Fruit fly (Drosophila melanogaster) whole organism, embryonic: ENCODE results near the gene Rhp.
A peak's percentile ranks its signal among the peaks of the same experiment; 100 is the strongest.

Source experiments
- Adf1 ChIP-seq: fragments of 200-800 bp; sonication (Bioruptor generic); IDR thresholded peaks from 2 replicates; pipeline ENCODE4 v1.3.6; 2022; ENCODE audit warnings: missing biosample characterization, missing genetic modification characterization
- Atf-2 ChIP-seq: fragments of 200-800 bp; sonication (Bioruptor generic); optimal IDR thresholded peaks from 2 replicates; lab custom pipeline; 2016; ENCODE audit warnings: missing biosample characterization, missing genetic modification characterization
- BEAF-32 ChIP-seq: fragments of 200-800 bp; sonication (Bioruptor generic); optimal IDR thresholded peaks from 3 replicates; lab custom pipeline; 2017; ENCODE audit warnings: missing biosample characterization, missing genetic modification characterization, mild to moderate bottlenecking, moderate library complexity, missing genetic modification reagents
- CG10147 ChIP-seq: fragments of 200-800 bp; sonication (Bioruptor generic); optimal IDR thresholded peaks from 2 replicates; lab custom pipeline; 2019; ENCODE audit warnings: missing biosample characterization, mild to moderate bottlenecking, missing genetic modification characterization, moderate library complexity
- CG12219 ChIP-seq: fragments of 200-800 bp; sonication (Bioruptor generic); optimal IDR thresholded peaks from 3 replicates; lab custom pipeline; 2018; ENCODE audit warnings: missing biosample characterization, mild to moderate bottlenecking, missing genetic modification characterization
- CG14860 ChIP-seq: fragments of 200-800 bp; sonication (Bioruptor generic); IDR thresholded peaks from 3 replicates; pipeline ENCODE4 v1.3.6; 2022; ENCODE audit warnings: missing biosample characterization, missing genetic modification characterization; ENCODE audit not compliant: partially characterized antibody
- CG1603 ChIP-seq: fragments of 200-800 bp; sonication (Bioruptor generic); optimal IDR thresholded peaks from 2 replicates; lab custom pipeline; 2019; ENCODE audit warnings: missing biosample characterization, mild to moderate bottlenecking, missing genetic modification characterization, moderate library complexity
- CG17802 ChIP-seq: fragments of 200-800 bp; sonication (Bioruptor generic); optimal IDR thresholded peaks from 2 replicates; lab custom pipeline; 2018; ENCODE audit warnings: missing biosample characterization, mild to moderate bottlenecking, missing genetic modification characterization, moderate library complexity
- CG17912 ChIP-seq: fragments of 200-800 bp; sonication (Bioruptor generic); optimal IDR thresholded peaks from 2 replicates; lab custom pipeline; 2018; ENCODE audit warnings: missing biosample characterization, mild to moderate bottlenecking, missing genetic modification characterization
- CG2129 ChIP-seq: fragments of 200-800 bp; sonication (Bioruptor generic); IDR thresholded peaks from 2 replicates; pipeline ENCODE4 v1.3.6; 2022; ENCODE audit warnings: missing biosample characterization, missing genetic modification characterization; ENCODE audit not compliant: partially characterized antibody
- CG2889 ChIP-seq: fragments of 200-800 bp; sonication (Bioruptor generic); IDR thresholded peaks from 3 replicates; pipeline ENCODE4 v1.3.6; 2022; ENCODE audit warnings: missing biosample characterization, missing genetic modification characterization
- CG3163 ChIP-seq: fragments of 200-800 bp; sonication (Bioruptor generic); optimal IDR thresholded peaks from 3 replicates; lab custom pipeline; 2016; ENCODE audit warnings: missing biosample characterization, missing genetic modification characterization
- CG34422 ChIP-seq: fragments of 200-800 bp; sonication (Bioruptor generic); IDR thresholded peaks from 3 replicates; pipeline ENCODE4 v1.3.6; 2022; ENCODE audit warnings: missing biosample characterization, missing genetic modification characterization
- CG4617 ChIP-seq: fragments of 200-800 bp; sonication (Bioruptor generic); optimal IDR thresholded peaks from 3 replicates; lab custom pipeline; 2016; ENCODE audit warnings: missing biosample characterization, missing genetic modification characterization, borderline replicate concordance
- CG6854 ChIP-seq: fragments of 200-800 bp; sonication (Bioruptor generic); optimal IDR thresholded peaks from 3 replicates; lab custom pipeline; 2017; ENCODE audit warnings: missing biosample characterization, mild to moderate bottlenecking, missing genetic modification characterization
- CG7987 ChIP-seq: fragments of 200-800 bp; sonication (Bioruptor generic); optimal IDR thresholded peaks from 2 replicates; lab custom pipeline; 2018; ENCODE audit warnings: missing biosample characterization, mild to moderate bottlenecking, missing genetic modification characterization, moderate library complexity
- CG9797 ChIP-seq: fragments of 200-800 bp; sonication (Bioruptor generic); optimal IDR thresholded peaks from 3 replicates; lab custom pipeline; 2018; ENCODE audit warnings: missing biosample characterization, mild to moderate bottlenecking, missing genetic modification characterization
- CTCF ChIP-seq: fragments of 200-800 bp; sonication (Bioruptor generic); optimal IDR thresholded peaks from 2 replicates; lab custom pipeline; 2017; ENCODE audit warnings: missing biosample characterization, mild to moderate bottlenecking, missing genetic modification characterization, moderate library complexity
- D ChIP-seq, 2 experiments: fragments of 200-800 bp in 1 of 2; fragments of >200 bp in 1 of 2; sonication (Bioruptor generic) in 1 of 2; optimal IDR thresholded peaks; 2 replicates in 1 of 2; 3 replicates in 1 of 2; lab custom pipeline; 2017; ENCODE audit warnings: mild to moderate bottlenecking in 1 of 2, missing biosample characterization in 1 of 2, missing genetic modification characterization in 1 of 2, missing genetic modification reagents in 1 of 2
- Dp ChIP-seq: fragments of 200-800 bp; sonication (Bioruptor generic); optimal IDR thresholded peaks from 2 replicates; lab custom pipeline; 2018; ENCODE audit warnings: missing biosample characterization, mild to moderate bottlenecking, missing genetic modification characterization, moderate library complexity
- Dref ChIP-seq: fragments of 200-800 bp; sonication (Bioruptor generic); IDR thresholded peaks from 2 replicates; pipeline ENCODE4 v1.3.6; 2022; ENCODE audit warnings: missing biosample characterization, missing genetic modification characterization
- ERR ChIP-seq: fragments of 200-800 bp; sonication (Bioruptor generic); optimal IDR thresholded peaks from 2 replicates; lab custom pipeline; 2016; ENCODE audit warnings: missing biosample characterization, missing genetic modification characterization
- HmgZ ChIP-seq: fragments of 200-800 bp; sonication (Bioruptor generic); optimal IDR thresholded peaks from 2 replicates; lab custom pipeline; 2018; ENCODE audit warnings: missing biosample characterization, mild to moderate bottlenecking, missing genetic modification characterization
- MESR4 ChIP-seq: fragments of 200-800 bp; sonication (Bioruptor generic); optimal IDR thresholded peaks from 2 replicates; lab custom pipeline; 2018; ENCODE audit warnings: missing biosample characterization, mild to moderate bottlenecking, missing genetic modification characterization, moderate library complexity
- Neu2 ChIP-seq: fragments of 200-800 bp; sonication (Bioruptor generic); optimal IDR thresholded peaks from 3 replicates; lab custom pipeline; 2016; ENCODE audit warnings: missing biosample characterization, missing genetic modification characterization, borderline replicate concordance
- Pdp1 ChIP-seq, 2 experiments: fragments of 200-800 bp; sonication (Bioruptor generic); optimal IDR thresholded peaks; 3 replicates each; lab custom pipeline; 2016; ENCODE audit warnings: missing biosample characterization in 2 of 2, missing genetic modification characterization in 2 of 2, mild to moderate bottlenecking in 1 of 2, moderate library complexity in 1 of 2
- Scr ChIP-seq: fragments of 200-800 bp; sonication (Bioruptor generic); IDR thresholded peaks from 2 replicates; pipeline ENCODE4 v1.3.6; 2022; ENCODE audit warnings: missing biosample characterization, missing genetic modification characterization; ENCODE audit not compliant: partially characterized antibody
- Ssrp ChIP-seq: fragments of 200-800 bp; sonication (Bioruptor generic); optimal IDR thresholded peaks from 2 replicates; lab custom pipeline; 2018; ENCODE audit warnings: missing biosample characterization, mild to moderate bottlenecking, missing genetic modification characterization, moderate library complexity
- YL-1 ChIP-seq: fragments of 200-800 bp; sonication (Bioruptor generic); optimal IDR thresholded peaks from 3 replicates; lab custom pipeline; 2017; ENCODE audit warnings: missing biosample characterization, mild to moderate bottlenecking, missing genetic modification characterization
- ab ChIP-seq: fragments of 200-800 bp; sonication (Bioruptor generic); optimal IDR thresholded peaks from 2 replicates; lab custom pipeline; 2016; ENCODE audit warnings: missing biosample characterization, missing genetic modification characterization
- ac ChIP-seq: fragments of 200-800 bp; sonication (Bioruptor generic); optimal IDR thresholded peaks from 3 replicates; lab custom pipeline; 2017; ENCODE audit warnings: missing biosample characterization, mild to moderate bottlenecking, missing genetic modification characterization
- bab2 ChIP-seq: fragments of 200-800 bp; sonication (Bioruptor generic); optimal IDR thresholded peaks from 2 replicates; lab custom pipeline; 2016; ENCODE audit warnings: missing biosample characterization, missing genetic modification characterization
- bigmax ChIP-seq: fragments of 200-800 bp; sonication (Bioruptor generic); optimal IDR thresholded peaks from 2 replicates; lab custom pipeline; 2018; ENCODE audit warnings: missing biosample characterization, mild to moderate bottlenecking, missing genetic modification characterization
- bsh ChIP-seq, 2 experiments: fragments of 200-800 bp; sonication (Bioruptor generic); optimal IDR thresholded peaks; 2 replicates each; lab custom pipeline; 2017 to 2018; ENCODE audit warnings: mild to moderate bottlenecking in 2 of 2, missing biosample characterization in 2 of 2, missing genetic modification characterization in 2 of 2, moderate library complexity in 1 of 2
- cwo ChIP-seq: fragments of 200-800 bp; sonication (Bioruptor generic); optimal IDR thresholded peaks from 3 replicates; lab custom pipeline; 2017; ENCODE audit warnings: missing biosample characterization, missing genetic modification characterization, mild to moderate bottlenecking, moderate library complexity, missing genetic modification reagents
- danr ChIP-seq: fragments of 200-800 bp; sonication (Bioruptor generic); IDR thresholded peaks from 2 replicates; pipeline ENCODE4 v1.3.6; 2022; ENCODE audit warnings: missing biosample characterization, missing genetic modification characterization
- dm ChIP-seq: fragments of 200-800 bp; sonication (Bioruptor generic); optimal IDR thresholded peaks from 3 replicates; lab custom pipeline; 2016; ENCODE audit warnings: missing biosample characterization, missing genetic modification characterization
- fd3F ChIP-seq: fragments of 200-800 bp; sonication (Bioruptor generic); optimal IDR thresholded peaks from 2 replicates; lab custom pipeline; 2018; ENCODE audit warnings: missing biosample characterization, mild to moderate bottlenecking, missing genetic modification characterization, moderate library complexity
- gfzf ChIP-seq: fragments of 200-800 bp; sonication (Bioruptor generic); optimal IDR thresholded peaks from 2 replicates; lab custom pipeline; 2016; ENCODE audit warnings: missing biosample characterization, mild to moderate bottlenecking, missing genetic modification characterization, moderate library complexity
- kay ChIP-seq: fragments of 200-800 bp; sonication (Bioruptor generic); optimal IDR thresholded peaks from 2 replicates; lab custom pipeline; 2016; ENCODE audit warnings: missing biosample characterization, missing genetic modification characterization
- klu ChIP-seq: fragments of 200-800 bp; sonication (Bioruptor generic); IDR thresholded peaks from 2 replicates; pipeline ENCODE4 v1.3.6; 2022; ENCODE audit warnings: missing biosample characterization, missing genetic modification characterization
- mam ChIP-seq: fragments of 200-800 bp; sonication (Bioruptor generic); optimal IDR thresholded peaks from 3 replicates; lab custom pipeline; 2016; ENCODE audit warnings: missing biosample characterization, missing genetic modification characterization
- stwl ChIP-seq: fragments of 200-800 bp; sonication (Bioruptor generic); optimal IDR thresholded peaks from 3 replicates; lab custom pipeline; 2018; ENCODE audit warnings: missing biosample characterization, mild to moderate bottlenecking, missing genetic modification characterization, moderate library complexity
- sug ChIP-seq: fragments of 200-800 bp; optimal IDR thresholded peaks from 2 replicates; lab custom pipeline; 2019; ENCODE audit warnings: missing biosample characterization, mild to moderate bottlenecking, missing genetic modification characterization, moderate library complexity
- trem ChIP-seq: fragments of 200-800 bp; optimal IDR thresholded peaks from 3 replicates; lab custom pipeline; 2019; ENCODE audit warnings: missing biosample characterization, mild to moderate bottlenecking, missing genetic modification characterization, moderate library complexity
- unc-4 ChIP-seq: fragments of 200-800 bp; sonication (Bioruptor generic); IDR thresholded peaks from 2 replicates; pipeline ENCODE4 v1.3.6; 2022; ENCODE audit warnings: missing biosample characterization, missing genetic modification characterization; ENCODE audit not compliant: partially characterized antibody
- vfl ChIP-seq: fragments of 200-800 bp; sonication (Bioruptor generic); optimal IDR thresholded peaks from 2 replicates; lab custom pipeline; 2016; ENCODE audit warnings: missing biosample characterization, missing genetic modification characterization
- vvl ChIP-seq: fragments of 200-800 bp; sonication (Bioruptor generic); IDR thresholded peaks from 2 replicates; pipeline ENCODE4 v1.3.6; 2022; ENCODE audit warnings: missing biosample characterization, missing genetic modification characterization
- zfh2 ChIP-seq: fragments of 200-800 bp; sonication (Bioruptor generic); optimal IDR thresholded peaks from 2 replicates; lab custom pipeline; 2016; ENCODE audit warnings: missing biosample characterization, missing genetic modification characterization

Gene Rhp

dm6 chrX:15746682-15747196, 42.0 kb upstream of the Rhp start (continued):
- TF ChIP-seq CG2129 (GFP tag; lab: Robert Waterston, UW) (no peak), CG9797 (GFP tag; lab: Kevin White, UChicago) (peak; percentile 8), kay (GFP tag; lab: Kevin White, UChicago) (peak; percentile 76), CG12219 (GFP tag; lab: Kevin White, UChicago) (no peak), Neu2 (GFP tag; lab: Kevin White, UChicago) (no peak), bigmax (GFP tag; lab: Kevin White, UChicago) (peak; percentile 96), ab (GFP tag; lab: Kevin White, UChicago) (no peak), bsh (GFP tag; optimal IDR thresholded peaks at IDR 0.05; lab: Kevin White, UChicago) (no peak), fd3F (GFP tag; lab: Kevin White, UChicago) (no peak), CG10147 (no peak), CG14860 (GFP tag; lab: Robert Waterston, UW) (no peak), CG2889 (GFP tag; lab: Robert Waterston, UW) (no peak), Ssrp (tag; lab: Kevin White, UChicago) (no peak), Atf-2 (GFP tag; lab: Kevin White, UChicago) (no peak), ERR (GFP tag; lab: Kevin White, UChicago) (no peak), zfh2 (GFP tag; lab: Kevin White, UChicago) (no peak), ac (no peak), HmgZ (tag; lab: Kevin White, UChicago) (no peak), CG6854 (GFP tag; lab: Kevin White, UChicago) (no peak), D (optimal IDR thresholded peaks at IDR 0.05; lab: Kevin White, UChicago) (no peak), D (GFP tag; optimal IDR thresholded peaks at IDR 0.05; lab: Kevin White, UChicago) (no peak), cwo (no peak), CG17802 (tag; lab: Kevin White, UChicago) (no peak), dm (GFP tag; lab: Kevin White, UChicago) (peak; percentile 42), CG3163 (no peak), mam (no peak), trem (no peak), CG34422 (GFP tag; lab: Robert Waterston, UW) (peak; percentile 50; the same call in 1 of the 3 replicates), danr (GFP tag; lab: Robert Waterston, UW) (no peak)

- TF ChIP-seq HmgZ (tag; lab: Kevin White, UChicago): peak; percentile 74
- TF ChIP-seq MESR4 (GFP tag; lab: Kevin White, UChicago): peak; percentile 67
- TF ChIP-seq bab2 (GFP tag; lab: Kevin White, UChicago): no peak
- peak; percentile 19 for TF ChIP-seq CG7987
- peak; percentile 53 for TF ChIP-seq Dp (GFP tag; lab: Kevin White, UChicago)
- TF ChIP-seq gfzf: peak; percentile 94
- TF ChIP-seq CG17912 (GFP tag; lab: Kevin White, UChicago): no peak
- TF ChIP-seq Dref (GFP tag; lab: Robert Waterston, UW): peak; percentile 46
- no peak for TF ChIP-seq vfl (GFP tag; lab: Kevin White, UChicago)
- TF ChIP-seq YL-1 (GFP tag; lab: Kevin White, UChicago): peak; percentile 77
- 0 out of 2 replicates have a peak, but pooled peaks have one; percentile 15 for TF ChIP-seq Scr (GFP tag; lab: Robert Waterston, UW)
- TF ChIP-seq CG1603: peak; percentile 84
- TF ChIP-seq Pdp1 (GFP tag; optimal IDR thresholded peaks at IDR 0.05; lab: Kevin White, UChicago): peak in 1 of 2 experiments; percentile 46
- peak; percentile 82 for TF ChIP-seq CG9797 (GFP tag; lab: Kevin White, UChicago)
- TF ChIP-seq BEAF-32 (GFP tag; lab: Kevin White, UChicago): peak; percentile 54
- TF ChIP-seq CTCF (GFP tag; lab: Kevin White, UChicago): peak; percentile 68
- TF ChIP-seq stwl: peak; percentile 44
- peak; percentile 18 for TF ChIP-seq CG4617
- TF ChIP-seq Adf1 (GFP tag; lab: Robert Waterston, UW): peak; percentile 8; the same call in 1 of the 2 replicates
- peak; percentile 35 for TF ChIP-seq sug
- TF ChIP-seq vvl: no peak; the same call in 1 of the 2 replicates
- no peak for TF ChIP-seq klu
- 0 out of 2 replicates have a peak, but pooled peaks have one; percentile 35 for TF ChIP-seq unc-4 (GFP tag; lab: Robert Waterston, UW)
These were observed 39.8 kb upstream of the Rhp start, which contains the start of gene Mvd for dm6 chrX:15748945-15749344. Gene Mvd, plus strand, starts transcription at chrX:15749166.
